Fruit fly (Drosophila melanogaster) whole organism, embryonic: ENCODE measurements around the gene dls.

Experiments used
- CG11093 ChIP-seq: fragments of 200-800 bp; sonication (Bioruptor generic); IDR thresholded peaks from 3 replicates; pipeline ENCODE4 v1.3.6; 2022; ENCODE audit warnings: missing biosample characterization, missing genetic modification characterization
- CG11723 ChIP-seq: fragments of 200-800 bp; sonication (Bioruptor generic); optimal IDR thresholded peaks from 2 replicates; lab custom pipeline; 2017; ENCODE audit warnings: missing biosample characterization, mild to moderate bottlenecking, missing genetic modification characterization
- CG13287 ChIP-seq: fragments of 200-800 bp; sonication (Bioruptor generic); IDR thresholded peaks from 2 replicates; pipeline ENCODE4 v1.3.6; 2022; ENCODE audit warnings: missing biosample characterization, missing genetic modification characterization; ENCODE audit not compliant: partially characterized antibody
- CG13775 ChIP-seq: fragments of 200-800 bp; sonication (Bioruptor generic); optimal IDR thresholded peaks from 3 replicates; lab custom pipeline; 2017; ENCODE audit warnings: missing biosample characterization, mild to moderate bottlenecking, missing genetic modification characterization
- CG15269 ChIP-seq: fragments of 200-800 bp; sonication (Bioruptor generic); optimal IDR thresholded peaks from 2 replicates; lab custom pipeline; 2018; ENCODE audit warnings: missing biosample characterization, mild to moderate bottlenecking, missing genetic modification characterization, moderate library complexity
- CG18262 ChIP-seq: fragments of 200-800 bp; optimal IDR thresholded peaks from 3 replicates; lab custom pipeline; 2019; ENCODE audit warnings: missing biosample characterization, mild to moderate bottlenecking, missing genetic modification characterization, moderate library complexity
- CG2116 ChIP-seq: fragments of 200-800 bp; sonication (Bioruptor generic); optimal IDR thresholded peaks from 3 replicates; lab custom pipeline; 2018; ENCODE audit warnings: missing biosample characterization, mild to moderate bottlenecking, missing genetic modification characterization
- CG31224 ChIP-seq: fragments of 200-800 bp; sonication (Bioruptor generic); IDR thresholded peaks from 2 replicates; pipeline ENCODE4 v1.3.6; 2022; ENCODE audit warnings: missing biosample characterization, missing genetic modification characterization
- CG34422 ChIP-seq: fragments of 200-800 bp; sonication (Bioruptor generic); IDR thresholded peaks from 3 replicates; pipeline ENCODE4 v1.3.6; 2022; ENCODE audit warnings: missing biosample characterization, missing genetic modification characterization
- CG4328 ChIP-seq: fragments of 200-800 bp; sonication (Bioruptor generic); optimal IDR thresholded peaks from 3 replicates; lab custom pipeline; 2017; ENCODE audit warnings: missing biosample characterization, missing genetic modification reagents, missing genetic modification characterization
- CG4360 ChIP-seq: fragments of 200-800 bp; sonication (Bioruptor generic); IDR thresholded peaks from 2 replicates; pipeline ENCODE4 v1.3.6; 2022; ENCODE audit warnings: missing biosample characterization, missing genetic modification characterization
- CG43689 ChIP-seq: fragments of 200-800 bp; sonication (Bioruptor generic); IDR thresholded peaks from 2 replicates; pipeline ENCODE4 v1.3.6; 2022; ENCODE audit warnings: missing biosample characterization, missing genetic modification characterization
- CG4854 ChIP-seq: fragments of 200-800 bp; sonication (Bioruptor generic); optimal IDR thresholded peaks from 2 replicates; lab custom pipeline; 2016; ENCODE audit warnings: missing biosample characterization, missing genetic modification characterization, inconsistent platforms
- CG6765 ChIP-seq: fragments of 200-800 bp; sonication (Bioruptor generic); optimal IDR thresholded peaks from 3 replicates; lab custom pipeline; 2017; ENCODE audit warnings: missing biosample characterization, mild to moderate bottlenecking, missing genetic modification characterization
- CG6854 ChIP-seq: fragments of 200-800 bp; sonication (Bioruptor generic); optimal IDR thresholded peaks from 3 replicates; lab custom pipeline; 2017; ENCODE audit warnings: missing biosample characterization, mild to moderate bottlenecking, missing genetic modification characterization
- CG8290 ChIP-seq, 3 experiments: fragments of 200-800 bp; sonication (Bioruptor generic); optimal IDR thresholded peaks; 2 replicates each; lab custom pipeline; 2016 to 2019; ENCODE audit warnings: missing biosample characterization in 3 of 3, missing genetic modification characterization in 3 of 3, mild to moderate bottlenecking in 2 of 3, moderate library complexity in 1 of 3
- CHES-1-like ChIP-seq: fragments of 200-800 bp; sonication (Bioruptor generic); optimal IDR thresholded peaks from 2 replicates; lab custom pipeline; 2016; ENCODE audit warnings: missing biosample characterization, missing genetic modification characterization
- Deaf1 ChIP-seq: fragments of 200-800 bp; optimal IDR thresholded peaks from 3 replicates; lab custom pipeline; 2019; ENCODE audit warnings: missing biosample characterization, mild to moderate bottlenecking, missing genetic modification characterization, moderate library complexity
- Dll ChIP-seq: fragments of 200-800 bp; sonication (Bioruptor generic); IDR thresholded peaks from 4 replicates; pipeline ENCODE4 v1.3.6; 2022; ENCODE audit warnings: missing biosample characterization, missing genetic modification characterization; ENCODE audit not compliant: partially characterized antibody
- HHEX ChIP-seq: fragments of 200-800 bp; sonication (Bioruptor generic); optimal IDR thresholded peaks from 3 replicates; lab custom pipeline; 2017; ENCODE audit warnings: missing biosample characterization, mild to moderate bottlenecking, missing genetic modification characterization, missing genetic modification reagents
- Jarid2 ChIP-seq: fragments of 200-800 bp; sonication (Bioruptor generic); optimal IDR thresholded peaks from 3 replicates; lab custom pipeline; 2017; ENCODE audit warnings: mild to moderate bottlenecking, missing biosample characterization, missing genetic modification reagents, missing genetic modification characterization
- Meics ChIP-seq: fragments of 200-800 bp; sonication (Bioruptor generic); optimal IDR thresholded peaks from 2 replicates; lab custom pipeline; 2017; ENCODE audit warnings: missing biosample characterization, mild to moderate bottlenecking, missing genetic modification characterization
- Pdp1 ChIP-seq, 2 experiments: fragments of 200-800 bp; sonication (Bioruptor generic); optimal IDR thresholded peaks; 3 replicates each; lab custom pipeline; 2016; ENCODE audit warnings: missing biosample characterization in 2 of 2, missing genetic modification characterization in 2 of 2, mild to moderate bottlenecking in 1 of 2, moderate library complexity in 1 of 2
- Poxn ChIP-seq: fragments of 200-800 bp; sonication (Bioruptor generic); IDR thresholded peaks from 2 replicates; pipeline ENCODE4 v1.3.6; 2022; ENCODE audit warnings: missing biosample characterization, missing genetic modification characterization
- Trl ChIP-seq, 3 experiments: fragments of >200 bp in 2 of 3; fragments of 200-800 bp in 1 of 3; sonication (Bioruptor generic) in 1 of 3; optimal IDR thresholded peaks; 2 replicates in 1 of 3; 3 replicates in 2 of 3; lab custom pipeline; 2016 to 2017; ENCODE audit warnings: missing biosample characterization in 1 of 3, missing genetic modification characterization in 1 of 3
- cg ChIP-seq: fragments of 200-800 bp; sonication (Bioruptor generic); optimal IDR thresholded peaks from 3 replicates; lab custom pipeline; 2019; ENCODE audit warnings: missing biosample characterization, mild to moderate bottlenecking, missing genetic modification characterization, moderate library complexity
- chinmo ChIP-seq: fragments of 200-800 bp; sonication (Bioruptor generic); IDR thresholded peaks from 4 replicates; pipeline ENCODE4 v1.3.6; 2022; ENCODE audit warnings: missing biosample characterization, missing genetic modification characterization; ENCODE audit not compliant: partially characterized antibody
- chm ChIP-seq: fragments of 200-800 bp; sonication (Bioruptor generic); IDR thresholded peaks from 2 replicates; pipeline ENCODE4 v1.3.6; 2022; ENCODE audit warnings: missing biosample characterization, missing genetic modification characterization
- corto ChIP-seq: fragments of 200-800 bp; sonication (Bioruptor generic); optimal IDR thresholded peaks from 2 replicates; lab custom pipeline; 2016; ENCODE audit warnings: missing biosample characterization, mild to moderate bottlenecking, missing genetic modification characterization, moderate library complexity
- crp ChIP-seq, 2 experiments: fragments of 200-800 bp; sonication (Bioruptor generic); optimal IDR thresholded peaks; 2 replicates in 1 of 2; 3 replicates in 1 of 2; lab custom pipeline; 2017; ENCODE audit warnings: missing biosample characterization in 2 of 2, missing genetic modification characterization in 2 of 2, mild to moderate bottlenecking in 1 of 2, moderate library complexity in 1 of 2
- cwo ChIP-seq: fragments of 200-800 bp; sonication (Bioruptor generic); optimal IDR thresholded peaks from 3 replicates; lab custom pipeline; 2017; ENCODE audit warnings: missing biosample characterization, missing genetic modification characterization, mild to moderate bottlenecking, moderate library complexity, missing genetic modification reagents
- esg ChIP-seq: fragments of 200-800 bp; sonication (Bioruptor generic); conservative IDR thresholded peaks from 2 replicates; pipeline ENCODE4 v1.3.6; 2022; ENCODE audit warnings: missing biosample characterization, missing genetic modification characterization
- h ChIP-seq: fragments of >200 bp; optimal IDR thresholded peaks from 2 replicates; lab custom pipeline; 2017
- kni ChIP-seq: fragments of 200-800 bp; sonication (Bioruptor generic); optimal IDR thresholded peaks from 3 replicates; lab custom pipeline; 2017; ENCODE audit warnings: mild to moderate bottlenecking, missing biosample characterization, missing genetic modification reagents, missing genetic modification characterization
- mam ChIP-seq: fragments of 200-800 bp; sonication (Bioruptor generic); optimal IDR thresholded peaks from 3 replicates; lab custom pipeline; 2016; ENCODE audit warnings: missing biosample characterization, missing genetic modification characterization
- mirr ChIP-seq: fragments of 200-800 bp; sonication (Bioruptor generic); optimal IDR thresholded peaks from 3 replicates; lab custom pipeline; 2018; ENCODE audit warnings: missing biosample characterization, mild to moderate bottlenecking, missing genetic modification characterization
- run ChIP-seq: fragments of 200-800 bp; sonication (Bioruptor generic); optimal IDR thresholded peaks from 3 replicates; lab custom pipeline; 2018; ENCODE audit warnings: missing biosample characterization, mild to moderate bottlenecking, missing genetic modification characterization
- tgo ChIP-seq: fragments of 200-800 bp; sonication (Bioruptor generic); IDR thresholded peaks from 3 replicates; pipeline ENCODE4 v1.3.6; 2022; ENCODE audit warnings: missing biosample characterization, missing genetic modification characterization
- unc-4 ChIP-seq: fragments of 200-800 bp; sonication (Bioruptor generic); IDR thresholded peaks from 2 replicates; pipeline ENCODE4 v1.3.6; 2022; ENCODE audit warnings: missing biosample characterization, missing genetic modification characterization; ENCODE audit not compliant: partially characterized antibody
- vnd ChIP-seq: fragments of 200-800 bp; sonication (Bioruptor generic); IDR thresholded peaks from 3 replicates; pipeline ENCODE4 v1.3.6; 2022; ENCODE audit warnings: missing biosample characterization, missing genetic modification characterization; ENCODE audit not compliant: partially characterized antibody
- vvl ChIP-seq: fragments of 200-800 bp; sonication (Bioruptor generic); IDR thresholded peaks from 2 replicates; pipeline ENCODE4 v1.3.6; 2022; ENCODE audit warnings: missing biosample characterization, missing genetic modification characterization
- wek ChIP-seq: fragments of 200-800 bp; sonication (Bioruptor generic); optimal IDR thresholded peaks from 3 replicates; lab custom pipeline; 2018; ENCODE audit warnings: missing biosample characterization, mild to moderate bottlenecking, missing genetic modification characterization, moderate library complexity
- zen2 ChIP-seq: fragments of 200-800 bp; sonication (Bioruptor generic); IDR thresholded peaks from 3 replicates; pipeline ENCODE4 v1.3.6; 2022; ENCODE audit warnings: missing biosample characterization, missing genetic modification characterization; ENCODE audit not compliant: partially characterized antibody

dls gene

dm6 chr3L:16161847-16162556 is 39.1 kb upstream of the dls start (continued):
- peak; percentile 79 for TF ChIP-seq HHEX (GFP tag; lab: Kevin White, UChicago)
- TF ChIP-seq CG31224 (GFP tag; lab: Robert Waterston, UW) = peak; percentile 41
- TF ChIP-seq Poxn (GFP tag; lab: Robert Waterston, UW) = no peak
- TF ChIP-seq esg (GFP tag; lab: Robert Waterston, UW) = peak; percentile 59
- peak; percentile 47 for TF ChIP-seq CG13775
- TF ChIP-seq CG15269 (tag; lab: Kevin White, UChicago) = peak; percentile 82
- TF ChIP-seq crp (GFP tag; optimal IDR thresholded peaks at IDR 0.05; lab: Kevin White, UChicago) = peak in 1 of 2 experiments; percentile 16
- TF ChIP-seq Meics (GFP tag; lab: Kevin White, UChicago) = peak; percentile 83
- TF ChIP-seq CG4360 = no peak
- peak; percentile 61 for TF ChIP-seq CG6854 (GFP tag; lab: Kevin White, UChicago)
- TF ChIP-seq corto (GFP tag; lab: Kevin White, UChicago) = no peak

- TF ChIP-seq mam (GFP tag; lab: Kevin White, UChicago) (no peak), kni (GFP tag; lab: Kevin White, UChicago) (peak; percentile 30), mirr (GFP tag; lab: Kevin White, UChicago) (peak; percentile 38), Trl (optimal IDR thresholded peaks at IDR 0.05; lab: Kevin White, UChicago) (peak; percentile 93 to 98), Trl (GFP tag; optimal IDR thresholded peaks at IDR 0.05; lab: Kevin White, UChicago) (peak; percentile 42), CG4328 (GFP tag; lab: Kevin White, UChicago) (no peak), CG4854 (GFP tag; lab: Kevin White, UChicago) (no peak), wek (GFP tag; lab: Kevin White, UChicago) (peak; percentile 20), h (lab: Kevin White, UChicago) (no peak), chinmo (peak; percentile 82; the same call in 2 of the 4 replicates), vvl (peak; percentile 41), chm (GFP tag; lab: Robert Waterston, UW) (peak; percentile 83; the same call in 1 of the 2 replicates), CHES-1-like (GFP tag; lab: Kevin White, UChicago) (peak; percentile 13), CG34422 (GFP tag; lab: Robert Waterston, UW) (peak; percentile 21; the same call in 1 of the 3 replicates), cg (peak; percentile 70), CG11723 (GFP tag; lab: Kevin White, UChicago) (no peak), vnd (GFP tag; lab: Robert Waterston, UW) (peak; percentile 75), CG11093 (GFP tag; lab: Robert Waterston, UW) (no peak), corto (GFP tag; lab: Kevin White, UChicago) (peak; percentile 36), Jarid2 (peak; percentile 87), CG18262 (peak; percentile 1), CG2116 (GFP tag; lab: Kevin White, UChicago) (no peak), run (peak; percentile 49), CG43689 (no peak), tgo (GFP tag; lab: Robert Waterston, UW) (no peak), Deaf1 (tag; lab: Kevin White, UChicago) (peak; percentile 59), CG6765 (peak; percentile 62), unc-4 (GFP tag; lab: Robert Waterston, UW) (peak; percentile 23), Dll (GFP tag; lab: Robert Waterston, UW) (peak; percentile 58; the same call in 2 of the 4 replicates), CG13287 (GFP tag; lab: Robert Waterston, UW) (peak; percentile 46), Pdp1 (GFP tag; optimal IDR thresholded peaks at IDR 0.05; lab: Kevin White, UChicago) (peak in 1 of 2 experiments; percentile 95), cwo (GFP tag; lab: Kevin White, UChicago) (peak; percentile 53), CG8290 (GFP tag; optimal IDR thresholded peaks at IDR 0.05; lab: Kevin White, UChicago) (no peak), CG8290 (tag; optimal IDR thresholded peaks at IDR 0.05; lab: Kevin White, UChicago) (peak in 1 of 2 experiments; percentile 34), zen2 (GFP tag; lab: Robert Waterston, UW) (peak; percentile 54; the same call in 2 of the 3 replicates)
Observed at dm6 chr3L:16164150-16165039, 36.7 kb upstream of the dls start, which contains the start of gene CG5151. TSS of gene CG5151 (minus strand) at chr3L:16164701.
